Fruit fly (Drosophila melanogaster): Measurements from ENCODE around the gene dnk.
A peak's percentile ranks its signal among the peaks of the same experiment; 100 is the strongest.

Gene dnk

dm6 chr3R:18990514-18990913 lies 9.7 kb downstream of the dnk start (continued):
- no peak for TF ChIP-seq sob (GFP tag; IDR thresholded peaks at IDR 0.05)
- TF ChIP-seq CG10267 (tag; optimal IDR thresholded peaks at IDR 0.05) = peak; percentile 9
- TF ChIP-seq Hr51 (GFP tag; optimal IDR thresholded peaks at IDR 0.05) = peak in 1 of 2 experiments; percentile 33
- no peak for TF ChIP-seq CG5953 (GFP tag; IDR thresholded peaks at IDR 0.05)
- TF ChIP-seq CG31441 (GFP tag; IDR thresholded peaks at IDR 0.05) = peak; percentile 36; the same call in 1 of the 2 replicates
- peak; percentile 20 for TF ChIP-seq CG12391 (tag; optimal IDR thresholded peaks at IDR 0.05)
- no peak for TF ChIP-seq CG2889 (GFP tag; IDR thresholded peaks at IDR 0.05)
- TF ChIP-seq lbe (GFP tag; optimal IDR thresholded peaks at IDR 0.05) = peak; percentile 18
- no peak for TF ChIP-seq CG31388 (GFP tag; optimal IDR thresholded peaks at IDR 0.05)
- TF ChIP-seq Hr3 (GFP tag; optimal IDR thresholded peaks at IDR 0.05) = no peak
- no peak for TF ChIP-seq lmd (GFP tag; IDR thresholded peaks at IDR 0.05)
- no peak for TF ChIP-seq CG4820 (GFP tag; optimal IDR thresholded peaks at IDR 0.05)
- TF ChIP-seq CG31224 (GFP tag; IDR thresholded peaks at IDR 0.05) = no peak
- TF ChIP-seq CG42726 (GFP tag; IDR thresholded peaks at IDR 0.05; ENCODE audit: partially characterized antibody) = no peak
- no peak for TF ChIP-seq emc (GFP tag; optimal IDR thresholded peaks at IDR 0.05)
- TF ChIP-seq CG14710 (tag; optimal IDR thresholded peaks at IDR 0.05) = peak; percentile 0
- TF ChIP-seq Nf-YC (tag; optimal IDR thresholded peaks at IDR 0.05) = no peak
- peak; percentile 1 for TF ChIP-seq grau (tag; optimal IDR thresholded peaks at IDR 0.05)
- no peak for TF ChIP-seq CG33213 (GFP tag; optimal IDR thresholded peaks at IDR 0.05)
- TF ChIP-seq pros (GFP tag; optimal IDR thresholded peaks at IDR 0.05) = no peak
- TF ChIP-seq sens (GFP tag) = peak; percentile 78
- peak; percentile 21 for TF ChIP-seq PHDP (tag; optimal IDR thresholded peaks at IDR 0.05)
- peak; percentile 2 for TF ChIP-seq CG17385 (GFP tag; optimal IDR thresholded peaks at IDR 0.05)
- TF ChIP-seq psq (GFP tag; optimal IDR thresholded peaks at IDR 0.05) = no peak
- TF ChIP-seq Bteb2 (GFP tag; optimal IDR thresholded peaks at IDR 0.05) = no peak
- TF ChIP-seq CG3995 (GFP tag; optimal IDR thresholded peaks at IDR 0.05) = no peak
- TF ChIP-seq CoRest (tag; optimal IDR thresholded peaks at IDR 0.05) = peak; percentile 28
- peak; percentile 36 for TF ChIP-seq Blimp-1 (GFP tag; optimal IDR thresholded peaks at IDR 0.05)
- peak; percentile 14 for TF ChIP-seq CG15601 (tag; optimal IDR thresholded peaks at IDR 0.05)
- TF ChIP-seq CG17359 (tag; optimal IDR thresholded peaks at IDR 0.05) = no peak
- peak; percentile 36; the same call in 2 of the 3 replicates for TF ChIP-seq tgo (GFP tag; IDR thresholded peaks at IDR 0.05)
- TF ChIP-seq ssp (GFP tag; IDR thresholded peaks at IDR 0.05) = no peak
- TF ChIP-seq CG1792 (GFP tag; optimal IDR thresholded peaks at IDR 0.05) = no peak
- TF ChIP-seq CG3281 (GFP tag; optimal IDR thresholded peaks at IDR 0.05) = no peak
- TF ChIP-seq dati (GFP tag; IDR thresholded peaks at IDR 0.05) = no peak
- TF ChIP-seq chn (GFP tag; optimal IDR thresholded peaks at IDR 0.05) = no peak
- peak; percentile 24 for TF ChIP-seq nmo (GFP tag; optimal IDR thresholded peaks at IDR 0.05)
- TF ChIP-seq phol (tag; optimal IDR thresholded peaks at IDR 0.05) = peak; percentile 37
- TF ChIP-seq Poxn (GFP tag; IDR thresholded peaks at IDR 0.05) = no peak
- TF ChIP-seq CG17186 (GFP tag; optimal IDR thresholded peaks at IDR 0.05) = no peak
- TF ChIP-seq CG16779 (GFP tag; IDR thresholded peaks at IDR 0.05) = no peak
- TF ChIP-seq prd (optimal IDR thresholded peaks at IDR 0.05) = no peak
- peak; percentile 30; the same call in 1 of the 3 replicates for TF ChIP-seq prd (GFP tag; IDR thresholded peaks at IDR 0.05)
- TF ChIP-seq gcm2 (GFP tag; optimal IDR thresholded peaks at IDR 0.05) = no peak
- no peak for TF ChIP-seq CG17328 (GFP tag; IDR thresholded peaks at IDR 0.05)
- TF ChIP-seq Spps (tag; optimal IDR thresholded peaks at IDR 0.05) = no peak
- TF ChIP-seq Sox102F (GFP tag; optimal IDR thresholded peaks at IDR 0.05) = peak; percentile 18
- peak; percentile 4 for TF ChIP-seq az2 (GFP tag; optimal IDR thresholded peaks at IDR 0.05)
- no peak for TF ChIP-seq nerfin-2 (GFP tag; IDR thresholded peaks at IDR 0.05; ENCODE audit: partially characterized antibody)
- no peak for TF ChIP-seq ATbp (GFP tag; optimal IDR thresholded peaks at IDR 0.05)
- no peak for TF ChIP-seq CG1603 (tag; optimal IDR thresholded peaks at IDR 0.05)
- no peak for TF ChIP-seq vvl (GFP tag; IDR thresholded peaks at IDR 0.05)

All from whole organism, embryonic.